Worm (Caenorhabditis elegans): ENCODE data around the gene spp-4.

The spp-4 gene

DNA sequence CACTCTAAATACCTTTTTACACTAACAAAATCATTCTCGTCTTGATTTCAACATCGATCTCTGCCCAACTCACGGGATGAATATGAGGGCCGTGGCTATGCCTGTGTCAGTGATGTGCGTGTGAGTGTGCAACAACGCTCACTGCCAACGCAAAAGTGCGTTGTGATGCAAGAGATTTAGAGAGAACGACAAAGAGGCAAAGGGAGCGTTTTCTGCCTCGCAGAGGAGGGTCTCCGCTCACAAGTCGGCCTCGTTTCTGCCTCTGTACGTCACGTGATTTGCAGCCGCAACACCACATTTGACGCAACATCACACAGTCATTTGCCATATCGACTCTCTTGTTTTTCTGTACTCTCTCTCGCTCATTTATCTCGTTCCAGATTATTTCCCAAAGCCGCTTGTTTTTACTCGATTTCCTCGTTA is 15.8 kb upstream of the spp-4 start, which contains the start of gene epg-7 (continued):
- TF ChIP-seq nhr-237 (tag; optimal IDR thresholded peaks at IDR 0.05) (no peak), daf-16 (GFP tag; optimal IDR thresholded peaks at IDR 0.05) (peak; percentile 41 to 94), daf-16 (tag; optimal IDR thresholded peaks at IDR 0.05) (peak; percentile 83), Y75B8A.6 (GFP tag; IDR thresholded peaks at IDR 0.05) (no peak), ceh-32 (tag; optimal IDR thresholded peaks at IDR 0.05; ENCODE audit: poor library complexity) (peak; percentile 63), R02D3.7 (tag; optimal IDR thresholded peaks at IDR 0.05) (no peak), ztf-7 (tag; optimal IDR thresholded peaks at IDR 0.05) (peak; percentile 87), F10B5.3 (tag; optimal IDR thresholded peaks at IDR 0.05) (peak; percentile 22), hmg-1.1 (GFP tag; IDR thresholded peaks at IDR 0.05) (peak; percentile 95), unc-39 (tag; optimal IDR thresholded peaks at IDR 0.05) (no peak), nhr-111 (GFP tag; optimal IDR thresholded peaks at IDR 0.05) (no peak), ceh-20 (GFP tag; IDR thresholded peaks at IDR 0.05) (peak; percentile 94), ctbp-1 (GFP tag; IDR thresholded peaks at IDR 0.05) (peak; percentile 95), zag-1 (tag; optimal IDR thresholded peaks at IDR 0.05) (peak; percentile 39), lin-29 (GFP tag; IDR thresholded peaks at IDR 0.05) (0 out of 2 replicates have a peak, but pooled peaks have one; percentile 56), nhr-76 (tag; optimal IDR thresholded peaks at IDR 0.05) (no peak), unc-62 (GFP tag; optimal IDR thresholded peaks at IDR 0.05 in 1 of 2) (peak in 1 of 2 experiments; percentile 100), unc-62 (tag; optimal IDR thresholded peaks at IDR 0.05) (no peak), dmd-6 (GFP tag; IDR thresholded peaks at IDR 0.05) (peak; percentile 93), mdl-1 (tag; optimal IDR thresholded peaks at IDR 0.05) (peak; percentile 80 to 96), nhr-25 (tag; optimal IDR thresholded peaks at IDR 0.05; ENCODE audit: borderline replicate concordance, insufficient read depth) (peak; percentile 92), nhr-77 (tag; optimal IDR thresholded peaks at IDR 0.05) (peak; percentile 62), tra-1 (GFP tag; IDR thresholded peaks at IDR 0.05) (peak; percentile 84), F26F4.8 (GFP tag; conservative IDR thresholded peaks at IDR 0.05) (no peak), F44E2.7 (GFP tag; IDR thresholded peaks at IDR 0.05) (no peak), sdz-12 (GFP tag; optimal IDR thresholded peaks at IDR 0.05) (no peak), D1046.2 (GFP tag; IDR thresholded peaks at IDR 0.05) (no peak), nhr-6 (tag; optimal IDR thresholded peaks at IDR 0.05) (peak; percentile 86), Y5F2A.4 (GFP tag; optimal IDR thresholded peaks at IDR 0.05) (peak; percentile 57), lin-1 (GFP tag; IDR thresholded peaks at IDR 0.05) (peak; percentile 86), ceh-62 (tag; optimal IDR thresholded peaks at IDR 0.05) (no peak), ceh-82 (tag; optimal IDR thresholded peaks at IDR 0.05) (no peak), daf-19 (GFP tag; conservative IDR thresholded peaks at IDR 0.05) (no peak), pha-4 (GFP tag; IDR thresholded peaks at IDR 0.05) (peak; percentile 88), pha-4 (tag; optimal IDR thresholded peaks at IDR 0.05) (no peak), aly-2 (tag; optimal IDR thresholded peaks at IDR 0.05) (no peak), dmd-9 (GFP tag; IDR thresholded peaks at IDR 0.05) (peak; percentile 69), lin-15B (tag; optimal IDR thresholded peaks at IDR 0.05) (no peak), ZK546.5 (tag; optimal IDR thresholded peaks at IDR 0.05) (no peak), mdt-29 (GFP tag; IDR thresholded peaks at IDR 0.05) (peak; percentile 80), F49E8.2 (tag; optimal IDR thresholded peaks at IDR 0.05; ENCODE audit: borderline replicate concordance) (no peak), T20F7.1 (GFP tag; optimal IDR thresholded peaks at IDR 0.05) (no peak), ceh-28 (tag; optimal IDR thresholded peaks at IDR 0.05) (peak; percentile 21), pqm-1 (tag; optimal IDR thresholded peaks at IDR 0.05) (no peak), lsy-2 (tag; optimal IDR thresholded peaks at IDR 0.05) (peak; percentile 80 to 93), dve-1 (tag; optimal IDR thresholded peaks at IDR 0.05; ENCODE audit: insufficient read depth) (peak; percentile 96), dpl-1 (GFP tag; optimal IDR thresholded peaks at IDR 0.05) (peak; percentile 75), mxl-2 (GFP tag; conservative IDR thresholded peaks at IDR 0.05) (peak; percentile 72), rbr-2 (tag; optimal IDR thresholded peaks at IDR 0.05) (peak; percentile 96), daf-12 (tag; optimal IDR thresholded peaks at IDR 0.05) (no peak), ama-1 (optimal IDR thresholded peaks at IDR 0.05) (peak; percentile 24), zfp-3 (GFP tag; conservative IDR thresholded peaks at IDR 0.05) (peak; percentile 76; the same call in 1 of the 2 replicates), aha-1 (tag) (peak; percentile 99)

Measured in whole organism, L4 larva.